Fruit fly (Drosophila melanogaster) whole organism, embryonic: ENCODE measurements around the gene Ror.
A peak's percentile ranks its signal among the peaks of the same experiment; 100 is the strongest.

Experiments used
- Awh ChIP-seq: fragments of 200-800 bp; sonication (Bioruptor generic); IDR thresholded peaks from 2 replicates; pipeline ENCODE4, ENCODE4 v1.3.6; 2022; ENCODE audit warnings: missing biosample characterization, missing genetic modification characterization
- BEAF-32 ChIP-seq: fragments of 200-800 bp; sonication (Bioruptor generic); optimal IDR thresholded peaks from 3 replicates; lab custom pipeline; 2017; ENCODE audit warnings: missing biosample characterization, missing genetic modification characterization, mild to moderate bottlenecking, moderate library complexity, missing genetic modification reagents
- CG1024 ChIP-seq: fragments of 200-800 bp; sonication (Bioruptor generic); IDR thresholded peaks from 2 replicates; pipeline ENCODE4 v1.3.6; 2022; ENCODE audit warnings: missing biosample characterization, missing genetic modification characterization
- CG10565 ChIP-seq: fragments of 200-800 bp; sonication (Bioruptor generic); optimal IDR thresholded peaks from 3 replicates; lab custom pipeline; 2016; ENCODE audit warnings: missing biosample characterization, mild to moderate bottlenecking, missing genetic modification characterization
- CG10979 ChIP-seq: fragments of 200-800 bp; sonication (Bioruptor generic); optimal IDR thresholded peaks from 2 replicates; lab custom pipeline; 2018; ENCODE audit warnings: missing biosample characterization, mild to moderate bottlenecking, missing genetic modification characterization, moderate library complexity
- CG12744 ChIP-seq: fragments of 200-800 bp; sonication (Bioruptor generic); optimal IDR thresholded peaks from 2 replicates; lab custom pipeline; 2016; ENCODE audit warnings: missing biosample characterization, missing genetic modification characterization
- CG12769 ChIP-seq: fragments of 200-800 bp; sonication (Bioruptor generic); optimal IDR thresholded peaks from 2 replicates; lab custom pipeline; 2019; ENCODE audit warnings: missing biosample characterization, mild to moderate bottlenecking, missing genetic modification characterization, moderate library complexity
- CG15073 ChIP-seq: fragments of 200-800 bp; sonication (Bioruptor generic); optimal IDR thresholded peaks from 2 replicates; lab custom pipeline; 2016; ENCODE audit warnings: missing biosample characterization, missing genetic modification characterization
- CG17328 ChIP-seq: fragments of 200-800 bp; sonication (Bioruptor generic); IDR thresholded peaks from 2 replicates; pipeline ENCODE4 v1.3.6; 2022; ENCODE audit warnings: missing biosample characterization, missing genetic modification characterization
- CG17361 ChIP-seq: fragments of 200-800 bp; sonication (Bioruptor generic); IDR thresholded peaks from 3 replicates; pipeline ENCODE4 v1.3.6; 2022; ENCODE audit warnings: missing biosample characterization, missing genetic modification characterization
- CG17568 ChIP-seq: fragments of 200-800 bp; sonication (Bioruptor generic); optimal IDR thresholded peaks from 2 replicates; lab custom pipeline; 2018; ENCODE audit warnings: missing biosample characterization, mild to moderate bottlenecking, missing genetic modification characterization, moderate library complexity
- CG31388 ChIP-seq: fragments of 200-800 bp; sonication (Bioruptor generic); optimal IDR thresholded peaks from 2 replicates; lab custom pipeline; 2016; ENCODE audit warnings: missing biosample characterization, missing genetic modification characterization
- CG31441 ChIP-seq: fragments of 200-800 bp; sonication (Bioruptor generic); IDR thresholded peaks from 2 replicates; pipeline ENCODE4 v1.3.6; 2022; ENCODE audit warnings: missing biosample characterization, missing genetic modification characterization
- CG4424 ChIP-seq: fragments of 200-800 bp; sonication (Bioruptor generic); optimal IDR thresholded peaks from 3 replicates; lab custom pipeline; 2016; ENCODE audit warnings: missing biosample characterization, missing genetic modification characterization
- CG4707 ChIP-seq: fragments of 200-800 bp; sonication (Bioruptor generic); optimal IDR thresholded peaks from 2 replicates; lab custom pipeline; 2018; ENCODE audit warnings: missing biosample characterization, mild to moderate bottlenecking, missing genetic modification characterization, moderate library complexity
- CG6175 ChIP-seq: fragments of 200-800 bp; sonication (Bioruptor generic); IDR thresholded peaks from 3 replicates; pipeline ENCODE4 v1.3.6; 2022; ENCODE audit warnings: missing biosample characterization, missing genetic modification characterization
- CG6689 ChIP-seq: fragments of 200-800 bp; sonication (Bioruptor generic); IDR thresholded peaks from 2 replicates; pipeline ENCODE4 v1.3.6; 2022; ENCODE audit warnings: missing biosample characterization, missing genetic modification characterization
- CG7357 ChIP-seq: fragments of 200-800 bp; sonication (Bioruptor generic); IDR thresholded peaks from 3 replicates; pipeline ENCODE4 v1.3.6; 2022; ENCODE audit warnings: missing biosample characterization, missing genetic modification characterization
- CG7928 ChIP-seq: fragments of 200-800 bp; sonication (Bioruptor generic); optimal IDR thresholded peaks from 2 replicates; lab custom pipeline; 2017; ENCODE audit warnings: missing biosample characterization, mild to moderate bottlenecking, missing genetic modification characterization
- CG8388 ChIP-seq: fragments of 200-800 bp; sonication (Bioruptor generic); optimal IDR thresholded peaks from 2 replicates; lab custom pipeline; 2019; ENCODE audit warnings: missing biosample characterization, mild to moderate bottlenecking, missing genetic modification characterization, moderate library complexity
- CG9932 ChIP-seq: fragments of 200-800 bp; sonication (Bioruptor generic); IDR thresholded peaks from 2 replicates; pipeline ENCODE4 v1.3.6; 2022; ENCODE audit warnings: missing biosample characterization, missing genetic modification characterization
- Dp ChIP-seq: fragments of 200-800 bp; sonication (Bioruptor generic); optimal IDR thresholded peaks from 2 replicates; lab custom pipeline; 2018; ENCODE audit warnings: missing biosample characterization, mild to moderate bottlenecking, missing genetic modification characterization, moderate library complexity
- E2f1 ChIP-seq: fragments of 200-800 bp; sonication (Bioruptor generic); IDR thresholded peaks from 2 replicates; pipeline ENCODE4 v1.3.6; 2022; ENCODE audit warnings: missing biosample characterization, missing genetic modification characterization
- E2f2 ChIP-seq: fragments of 200-800 bp; sonication (Bioruptor generic); IDR thresholded peaks from 2 replicates; pipeline ENCODE4 v1.3.6; 2022; ENCODE audit warnings: missing biosample characterization, missing genetic modification characterization
- Ets97D ChIP-seq: fragments of 200-800 bp; sonication (Bioruptor generic); optimal IDR thresholded peaks from 3 replicates; lab custom pipeline; 2016; ENCODE audit warnings: missing biosample characterization, missing genetic modification characterization
- Fer2 ChIP-seq: fragments of 200-800 bp; sonication (Bioruptor generic); optimal IDR thresholded peaks from 2 replicates; lab custom pipeline; 2018; ENCODE audit warnings: missing biosample characterization, mild to moderate bottlenecking, missing genetic modification characterization, moderate library complexity
- Fer3 ChIP-seq: fragments of 200-800 bp; sonication (Bioruptor generic); optimal IDR thresholded peaks from 2 replicates; lab custom pipeline; 2018; ENCODE audit warnings: missing biosample characterization, mild to moderate bottlenecking, missing genetic modification characterization, moderate library complexity
- Hr51 ChIP-seq, 2 experiments: fragments of 200-800 bp; sonication (Bioruptor generic); optimal IDR thresholded peaks; 2 replicates in 1 of 2; 3 replicates in 1 of 2; lab custom pipeline; 2016 to 2018; ENCODE audit warnings: missing biosample characterization in 2 of 2, missing genetic modification characterization in 2 of 2, mild to moderate bottlenecking in 1 of 2, moderate library complexity in 1 of 2
- Kr ChIP-seq: fragments of 200-800 bp; sonication (Bioruptor generic); optimal IDR thresholded peaks from 2 replicates; lab custom pipeline; 2017; ENCODE audit warnings: missing biosample characterization, mild to moderate bottlenecking, missing genetic modification characterization
- Lpt ChIP-seq: fragments of >200 bp; optimal IDR thresholded peaks from 2 replicates; lab custom pipeline; 2018; ENCODE audit warnings: missing biosample characterization, missing genetic modification characterization
- Oli ChIP-seq: fragments of 200-800 bp; sonication (Bioruptor generic); optimal IDR thresholded peaks from 2 replicates; lab custom pipeline; 2018; ENCODE audit warnings: missing biosample characterization, mild to moderate bottlenecking, missing genetic modification characterization, moderate library complexity
- Sin3A ChIP-seq: fragments of >200 bp; optimal IDR thresholded peaks from 2 replicates; lab custom pipeline; 2018
- Six4 ChIP-seq: fragments of 200-800 bp; sonication (Bioruptor generic); optimal IDR thresholded peaks from 2 replicates; lab custom pipeline; 2016; ENCODE audit warnings: missing biosample characterization, missing genetic modification characterization
- Ssrp ChIP-seq: fragments of 200-800 bp; sonication (Bioruptor generic); optimal IDR thresholded peaks from 2 replicates; lab custom pipeline; 2018; ENCODE audit warnings: missing biosample characterization, mild to moderate bottlenecking, missing genetic modification characterization, moderate library complexity
- ap ChIP-seq: fragments of 200-800 bp; sonication (Bioruptor generic); IDR thresholded peaks from 2 replicates; pipeline ENCODE4 v1.3.6; 2022; ENCODE audit warnings: missing biosample characterization, missing genetic modification characterization
- croc ChIP-seq: fragments of 200-800 bp; sonication (Bioruptor generic); conservative IDR thresholded peaks from 3 replicates; pipeline ENCODE4 v1.3.6; 2022; ENCODE audit warnings: missing biosample characterization, missing genetic modification characterization
- ewg ChIP-seq: fragments of 200-800 bp; sonication (Bioruptor generic); optimal IDR thresholded peaks from 3 replicates; lab custom pipeline; 2017; ENCODE audit warnings: mild to moderate bottlenecking, missing biosample characterization, missing genetic modification reagents, missing genetic modification characterization
- fd64A ChIP-seq: fragments of 200-800 bp; sonication (Bioruptor generic); optimal IDR thresholded peaks from 3 replicates; lab custom pipeline; 2018; ENCODE audit warnings: missing biosample characterization, mild to moderate bottlenecking, missing genetic modification characterization
- h ChIP-seq: fragments of >200 bp; optimal IDR thresholded peaks from 2 replicates; lab custom pipeline; 2017
- hbn ChIP-seq: fragments of 200-800 bp; sonication (Bioruptor generic); IDR thresholded peaks from 2 replicates; pipeline ENCODE4 v1.3.6; 2022; ENCODE audit warnings: missing biosample characterization, missing genetic modification characterization; ENCODE audit not compliant: partially characterized antibody
- kah ChIP-seq: fragments of 200-800 bp; sonication (Bioruptor generic); optimal IDR thresholded peaks from 2 replicates; lab custom pipeline; 2018; ENCODE audit warnings: missing biosample characterization, mild to moderate bottlenecking, missing genetic modification characterization
- maf-S ChIP-seq: fragments of 200-800 bp; sonication (Bioruptor generic); optimal IDR thresholded peaks from 2 replicates; lab custom pipeline; 2016; ENCODE audit warnings: missing biosample characterization, missing genetic modification characterization
- mam ChIP-seq: fragments of 200-800 bp; sonication (Bioruptor generic); optimal IDR thresholded peaks from 3 replicates; lab custom pipeline; 2016; ENCODE audit warnings: missing biosample characterization, missing genetic modification characterization
- nerfin-2 ChIP-seq: fragments of 200-800 bp; sonication (Bioruptor generic); IDR thresholded peaks from 2 replicates; pipeline ENCODE4 v1.3.6; 2022; ENCODE audit warnings: missing biosample characterization, missing genetic modification characterization; ENCODE audit not compliant: partially characterized antibody
- nom ChIP-seq: fragments of 200-800 bp; sonication (Bioruptor generic); optimal IDR thresholded peaks from 2 replicates; lab custom pipeline; 2017; ENCODE audit warnings: missing biosample characterization, missing genetic modification characterization, mild to moderate bottlenecking, moderate library complexity, missing genetic modification reagents
- pb ChIP-seq: fragments of 200-800 bp; sonication (Bioruptor generic); optimal IDR thresholded peaks from 3 replicates; lab custom pipeline; 2016; ENCODE audit warnings: missing biosample characterization, missing genetic modification characterization
- pzg ChIP-seq: fragments of 200-800 bp; sonication (Bioruptor generic); optimal IDR thresholded peaks from 3 replicates; lab custom pipeline; 2018; ENCODE audit warnings: missing biosample characterization, mild to moderate bottlenecking, missing genetic modification characterization, moderate library complexity
- ranshi ChIP-seq: fragments of 200-800 bp; sonication (Bioruptor generic); IDR thresholded peaks from 2 replicates; pipeline ENCODE4 v1.3.6; 2022; ENCODE audit warnings: missing biosample characterization, missing genetic modification characterization
- sisA ChIP-seq: fragments of 200-800 bp; sonication (Bioruptor generic); IDR thresholded peaks from 2 replicates; pipeline ENCODE4 v1.3.6; 2022; ENCODE audit warnings: missing biosample characterization, missing genetic modification characterization
- ssp ChIP-seq: fragments of 200-800 bp; sonication (Bioruptor generic); IDR thresholded peaks from 2 replicates; pipeline ENCODE4 v1.3.6; 2022; ENCODE audit warnings: missing biosample characterization, missing genetic modification characterization
- tin ChIP-seq: fragments of 200-800 bp; sonication (Bioruptor generic); optimal IDR thresholded peaks from 3 replicates; lab custom pipeline; 2016; ENCODE audit warnings: missing biosample characterization, missing genetic modification characterization
- wek ChIP-seq: fragments of 200-800 bp; sonication (Bioruptor generic); optimal IDR thresholded peaks from 3 replicates; lab custom pipeline; 2018; ENCODE audit warnings: missing biosample characterization, mild to moderate bottlenecking, missing genetic modification characterization, moderate library complexity
- zfh1 ChIP-seq: fragments of 200-800 bp; sonication (Bioruptor generic); IDR thresholded peaks from 3 replicates; pipeline ENCODE4 v1.3.6; 2022; ENCODE audit warnings: missing biosample characterization, missing genetic modification characterization

Gene Ror

DNA sequence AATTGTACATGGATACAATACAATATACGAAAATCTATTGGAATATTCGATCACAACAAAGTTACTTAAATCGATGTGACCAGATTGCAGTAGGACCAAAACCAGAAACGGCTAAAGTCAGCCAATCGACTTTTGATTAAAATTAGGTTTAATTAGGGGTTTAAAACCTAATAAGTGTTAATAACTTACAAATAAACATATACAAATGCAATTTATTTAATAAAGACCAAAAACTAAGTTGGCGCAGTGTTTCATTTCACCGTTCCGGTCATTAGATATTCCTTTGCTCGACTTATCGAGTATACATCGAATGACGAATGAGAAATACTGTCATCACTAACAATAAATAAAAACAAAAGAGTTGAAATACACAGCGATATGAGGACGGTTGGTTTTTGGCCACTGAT lies 1.2 kb upstream of the Ror start, which contains the start of the genes bsk and CG31717 (continued):
- TF ChIP-seq Awh (no peak), h (lab: Kevin White, UChicago) (no peak), CG4424 (GFP tag; lab: Kevin White, UChicago) (no peak), ssp (no peak), CG4707 (GFP tag; lab: Kevin White, UChicago) (no peak), CG1024 (0 out of 2 replicates have a peak, but pooled peaks have one; percentile 11), ap (GFP tag; lab: Robert Waterston, UW) (no peak), CG10565 (GFP tag; lab: Kevin White, UChicago) (no peak), CG10979 (no peak), fd64A (GFP tag; lab: Kevin White, UChicago) (no peak), BEAF-32 (GFP tag; lab: Kevin White, UChicago) (peak; percentile 77), hbn (GFP tag; lab: Robert Waterston, UW) (no peak), CG7357 (no peak), ewg (GFP tag; lab: Kevin White, UChicago) (no peak), CG12744 (GFP tag; lab: Kevin White, UChicago) (no peak), Six4 (GFP tag; lab: Kevin White, UChicago) (no peak), Fer2 (tag; lab: Kevin White, UChicago) (no peak), Dp (GFP tag; lab: Kevin White, UChicago) (peak; percentile 21), Lpt (GFP tag; lab: Kevin White, UChicago) (no peak), CG17361 (GFP tag; lab: Robert Waterston, UW) (no peak), CG17328 (GFP tag; lab: Robert Waterston, UW) (no peak), E2f2 (GFP tag; lab: Robert Waterston, UW) (no peak), CG17568 (GFP tag; lab: Kevin White, UChicago) (no peak), CG6689 (GFP tag; lab: Robert Waterston, UW) (no peak), ranshi (GFP tag; lab: Robert Waterston, UW) (no peak), CG31441 (GFP tag; lab: Robert Waterston, UW) (no peak), E2f1 (GFP tag; lab: Robert Waterston, UW) (no peak), CG7928 (GFP tag; lab: Kevin White, UChicago) (no peak), maf-S (no peak), CG9932 (GFP tag; lab: Robert Waterston, UW) (no peak), Ets97D (GFP tag; lab: Kevin White, UChicago) (peak; percentile 43), Sin3A (lab: Kevin White, UChicago) (peak; percentile 19), kah (GFP tag; lab: Kevin White, UChicago) (no peak), nerfin-2 (GFP tag; lab: Robert Waterston, UW) (no peak), CG8388 (GFP tag; lab: Kevin White, UChicago) (no peak), croc (GFP tag; lab: Robert Waterston, UW) (no peak), Hr51 (GFP tag; optimal IDR thresholded peaks at IDR 0.05; lab: Kevin White, UChicago) (no peak), Fer3 (tag; lab: Kevin White, UChicago) (no peak), Kr (peak; percentile 60), CG6175 (no peak), wek (GFP tag; lab: Kevin White, UChicago) (no peak), sisA (no peak), CG15073 (GFP tag; lab: Kevin White, UChicago) (no peak), tin (GFP tag; lab: Kevin White, UChicago) (no peak), zfh1 (GFP tag; lab: Robert Waterston, UW) (no peak), pb (GFP tag; lab: Kevin White, UChicago) (no peak), CG12769 (tag; lab: Kevin White, UChicago) (no peak), nom (GFP tag; lab: Kevin White, UChicago) (peak; percentile 2), pzg (GFP tag; lab: Kevin White, UChicago) (peak; percentile 81), Oli (no peak), mam (GFP tag; lab: Kevin White, UChicago) (no peak), Ssrp (tag; lab: Kevin White, UChicago) (no peak), CG31388 (no peak)
